Fruit fly (Drosophila melanogaster) whole organism, embryonic: ENCODE measurements around the gene CG10185.

Source experiments
- CG11247 ChIP-seq: fragments of 200-800 bp; sonication (Bioruptor generic); IDR thresholded peaks from 2 replicates; pipeline ENCODE4 v1.3.6; 2022; ENCODE audit warnings: missing biosample characterization, missing genetic modification characterization
- CG12391 ChIP-seq: fragments of 200-800 bp; sonication (Bioruptor generic); optimal IDR thresholded peaks from 3 replicates; lab custom pipeline; 2018; ENCODE audit warnings: missing biosample characterization, mild to moderate bottlenecking, missing genetic modification characterization, moderate library complexity
- CG15601 ChIP-seq: fragments of 200-800 bp; sonication (Bioruptor generic); optimal IDR thresholded peaks from 3 replicates; lab custom pipeline; 2019; ENCODE audit warnings: missing biosample characterization, mild to moderate bottlenecking, missing genetic modification characterization, moderate library complexity
- CG1647 ChIP-seq: fragments of 200-800 bp; sonication (Bioruptor generic); optimal IDR thresholded peaks from 3 replicates; lab custom pipeline; 2016; ENCODE audit warnings: missing biosample characterization, missing genetic modification characterization
- CG17186 ChIP-seq: fragments of 200-800 bp; sonication (Bioruptor generic); optimal IDR thresholded peaks from 3 replicates; lab custom pipeline; 2017; ENCODE audit warnings: missing biosample characterization, missing genetic modification reagents, missing genetic modification characterization
- CG3726 ChIP-seq: fragments of 200-800 bp; sonication (Bioruptor generic); IDR thresholded peaks from 3 replicates; pipeline ENCODE4, ENCODE4 v1.3.6; 2022; ENCODE audit warnings: missing biosample characterization, missing genetic modification characterization
- CG4424 ChIP-seq: fragments of 200-800 bp; sonication (Bioruptor generic); optimal IDR thresholded peaks from 3 replicates; lab custom pipeline; 2016; ENCODE audit warnings: missing biosample characterization, missing genetic modification characterization
- CTCF ChIP-seq: fragments of 200-800 bp; sonication (Bioruptor generic); optimal IDR thresholded peaks from 2 replicates; lab custom pipeline; 2017; ENCODE audit warnings: missing biosample characterization, mild to moderate bottlenecking, missing genetic modification characterization, moderate library complexity
- Pdp1 ChIP-seq, 2 experiments: fragments of 200-800 bp; sonication (Bioruptor generic); optimal IDR thresholded peaks; 3 replicates each; lab custom pipeline; 2016; ENCODE audit warnings: missing biosample characterization in 2 of 2, missing genetic modification characterization in 2 of 2, mild to moderate bottlenecking in 1 of 2, moderate library complexity in 1 of 2
- Rx ChIP-seq: fragments of 200-800 bp; sonication (Bioruptor generic); IDR thresholded peaks from 2 replicates; pipeline ENCODE4 v1.3.6; 2022; ENCODE audit warnings: missing biosample characterization, missing genetic modification characterization
- gsb ChIP-seq: fragments of 200-800 bp; sonication (Bioruptor generic); IDR thresholded peaks from 2 replicates; pipeline ENCODE4 v1.3.6; 2022; ENCODE audit warnings: missing biosample characterization, missing genetic modification characterization
- pros ChIP-seq: fragments of 200-800 bp; sonication (Bioruptor generic); optimal IDR thresholded peaks from 3 replicates; lab custom pipeline; 2019; ENCODE audit warnings: missing biosample characterization, mild to moderate bottlenecking, missing genetic modification characterization, moderate library complexity
- usp ChIP-seq: fragments of >200 bp; optimal IDR thresholded peaks from 2 replicates; lab custom pipeline; 2017; ENCODE audit warnings: missing biosample characterization, missing genetic modification characterization

- TF ChIP-seq Pdp1 (GFP tag; optimal IDR thresholded peaks at IDR 0.05; lab: Kevin White, UChicago), result no peak
- TF ChIP-seq Rx (GFP tag; lab: Robert Waterston, UW), result no peak
- no peak for TF ChIP-seq CG17186 (GFP tag; lab: Kevin White, UChicago)
- no peak for TF ChIP-seq gsb
- no peak for TF ChIP-seq CG15601 (tag; lab: Kevin White, UChicago)
- no peak for TF ChIP-seq CG1647 (GFP tag; lab: Kevin White, UChicago)
- no peak for TF ChIP-seq CG11247
- TF ChIP-seq CG4424 (GFP tag; lab: Kevin White, UChicago), result no peak
- no peak for TF ChIP-seq CG3726 (GFP tag; lab: Robert Waterston, UW)
- no peak for TF ChIP-seq pros (GFP tag; lab: Kevin White, UChicago)
- TF ChIP-seq CG12391 (tag; lab: Kevin White, UChicago), result no peak
- no peak for TF ChIP-seq usp (GFP tag; lab: Kevin White, UChicago)
- no peak for TF ChIP-seq CTCF
Measured at dm6 chr3R:16051329-16051679, 16.1 kb downstream of the CG10185 start.
